Fruit fly (Drosophila melanogaster) S2 (cell line): ENCODE data around the gene CG42675.

Source experiments
- CG8478 ChIP-seq: fragments of >200 bp; optimal IDR thresholded peaks from 2 replicates; lab custom pipeline; 2018
- CTCF ChIP-seq, 2 experiments: fragments of >200 bp; optimal IDR thresholded peaks; 2 replicates each; lab custom pipeline; 2018

dm6 chr3R:5861218-5861902 lies 48.0 kb downstream of the CG42675 start:
- TF ChIP-seq CTCF (optimal IDR thresholded peaks at IDR 0.05; lab: Kevin White, UChicago) (no peak), CG8478 (lab: Kevin White, UChicago) (no peak)
